Worm (Caenorhabditis elegans) whole organism, L4 larva: ENCODE data around the gene parg-1.
A peak's percentile ranks its signal among the peaks of the same experiment; 100 is the strongest.

Source experiments
- F26F4.8 ChIP-seq: fragments of 200-800 bp; sonication (Bioruptor generic); conservative IDR thresholded peaks from 2 replicates; pipeline ENCODE4 v1.3.6; 2022; ENCODE audit warnings: missing genetic modification characterization, missing compliant biosample characterization
- F49E8.2 ChIP-seq: sonication (generic microtip); optimal IDR thresholded peaks from 2 replicates; lab custom pipeline; 2016; ENCODE audit warnings: missing compliant biosample characterization, mild to moderate bottlenecking, missing genetic modification characterization, borderline replicate concordance
- aly-2 ChIP-seq: sonication (generic microtip); optimal IDR thresholded peaks from 2 replicates; lab custom pipeline; 2018; ENCODE audit warnings: missing biosample characterization, missing genetic modification characterization
- ama-1 ChIP-seq: fragments of 150-350 bp; optimal IDR thresholded peaks from 2 replicates; lab custom pipeline; 2014; ENCODE audit warnings: inconsistent platforms, mixed read lengths
- dmd-9 ChIP-seq: fragments of 200-800 bp; sonication (Bioruptor generic); IDR thresholded peaks from 2 replicates; pipeline ENCODE4 v1.3.6; 2022; ENCODE audit warnings: missing genetic modification reagents, missing genetic modification characterization, missing compliant biosample characterization
- fkh-10 ChIP-seq: fragments of 150-350 bp; optimal IDR thresholded peaks from 2 replicates; lab custom pipeline; 2014; ENCODE audit warnings: missing biosample characterization, missing genetic modification reagents, missing genetic modification characterization
- lin-29 ChIP-seq: fragments of 200-800 bp; sonication (Bioruptor generic); IDR thresholded peaks from 2 replicates; pipeline ENCODE4 v1.3.6; 2022; ENCODE audit warnings: missing genetic modification reagents, missing genetic modification characterization, missing compliant biosample characterization
- madf-5 ChIP-seq, 2 experiments: fragments of 200-800 bp; sonication (Bioruptor generic); IDR thresholded peaks; 2 replicates each; pipeline ENCODE4 v1.3.6; 2022; ENCODE audit warnings: missing compliant biosample characterization in 2 of 2, missing genetic modification characterization in 2 of 2
- mxl-2 ChIP-seq: fragments of 200-800 bp; sonication (Bioruptor generic); conservative IDR thresholded peaks from 2 replicates; pipeline ENCODE4 v1.3.6; 2022; ENCODE audit warnings: missing genetic modification reagents, missing genetic modification characterization, missing compliant biosample characterization
- nhr-11 ChIP-seq: fragments of 150-350 bp; optimal IDR thresholded peaks from 2 replicates; lab custom pipeline; 2014; ENCODE audit warnings: missing biosample characterization, missing genetic modification characterization
- nhr-237 ChIP-seq: sonication (generic microtip); optimal IDR thresholded peaks from 2 replicates; lab custom pipeline; 2017; ENCODE audit warnings: missing biosample characterization, missing genetic modification characterization
- nhr-6 ChIP-seq: fragments of 150-350 bp; optimal IDR thresholded peaks from 2 replicates; lab custom pipeline; 2014; ENCODE audit warnings: missing biosample characterization, missing genetic modification characterization
- nhr-76 ChIP-seq: fragments of 150-350 bp; optimal IDR thresholded peaks from 2 replicates; lab custom pipeline; 2014; ENCODE audit warnings: missing biosample characterization, missing genetic modification characterization
- ztf-11 ChIP-seq: fragments of 150-350 bp; optimal IDR thresholded peaks from 2 replicates; lab custom pipeline; 2014; ENCODE audit warnings: missing biosample characterization, missing genetic modification characterization

DNA sequence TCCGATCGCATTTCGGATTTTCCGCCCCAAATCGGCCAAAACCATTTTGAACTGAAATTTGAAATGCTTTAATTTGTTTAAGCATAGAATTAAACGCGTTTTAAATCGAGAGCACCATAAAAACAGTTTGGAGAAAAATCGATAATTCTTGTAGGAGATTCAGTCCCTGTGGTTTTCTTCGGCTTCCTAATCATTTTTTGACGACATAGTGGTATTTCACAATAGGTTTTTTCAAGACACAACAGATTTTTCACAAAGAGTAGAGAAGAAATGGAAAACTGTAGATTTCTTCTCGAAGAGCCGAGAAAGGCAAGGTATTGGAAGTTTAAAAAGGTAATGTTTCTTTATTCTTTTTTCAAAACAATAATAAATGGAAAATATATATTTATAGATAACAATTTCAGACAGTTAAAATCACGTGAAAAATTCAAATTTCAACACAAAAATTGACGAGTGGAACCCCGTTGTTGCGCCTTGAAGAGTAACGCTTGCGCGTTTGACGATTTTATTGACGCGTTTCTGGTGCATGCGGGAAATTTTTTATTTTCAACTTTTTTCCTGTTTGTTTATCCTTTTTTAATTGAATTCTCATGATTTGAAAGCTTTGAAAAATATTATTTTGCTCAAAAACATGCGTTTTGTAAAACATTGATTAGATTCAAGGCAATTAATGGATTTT lies 2.3 kb upstream of the parg-1 start, which contains the start of gene F21D5.7:
- TF ChIP-seq fkh-10 (GFP tag; lab: Kevin White, UChicago) (no peak), F49E8.2 (tag; lab: Kevin White, UChicago) (no peak), nhr-76 (no peak), lin-29 (GFP tag; lab: Robert Waterston, UW) (no peak), madf-5 (GFP tag; IDR thresholded peaks at IDR 0.05; lab: Robert Waterston, UW) (no peak), nhr-6 (peak; percentile 46), nhr-237 (tag; lab: Kevin White, UChicago) (no peak), F26F4.8 (GFP tag; lab: Robert Waterston, UW) (no peak), ztf-11 (tag; lab: Kevin White, UChicago) (no peak), aly-2 (tag; lab: Kevin White, UChicago) (no peak), ama-1 (no peak), dmd-9 (GFP tag; lab: Robert Waterston, UW) (no peak), nhr-11 (peak; percentile 12), mxl-2 (GFP tag; lab: Robert Waterston, UW) (no peak)
